Worm (Caenorhabditis elegans) whole organism, dauer: ENCODE data around the gene srh-229.

ENCODE experiments used
- unc-62 ChIP-seq: sonication (generic microtip); optimal IDR thresholded peaks from 2 replicates; lab custom pipeline; 2017; ENCODE audit warnings: missing biosample characterization, missing genetic modification reagents, missing genetic modification characterization

The srh-229 gene

ce11 chrV:7465509-7465908 lies 38.7 kb downstream of the srh-229 start, which contains the start of gene F25E5.1:
Gene F25E5.1, plus strand, starts transcription at chrV:7465884.
- no peak for TF ChIP-seq unc-62 (GFP tag; lab: Kevin White, UChicago)

- no peak for TF ChIP-seq unc-62 (GFP tag; lab: Kevin White, UChicago)
Measured at ce11 chrV:7464696-7465095, 39.5 kb downstream of the srh-229 start, which contains the start of gene srh-89. Gene srh-89, minus strand, starts transcription at chrV:7464796.

DNA sequence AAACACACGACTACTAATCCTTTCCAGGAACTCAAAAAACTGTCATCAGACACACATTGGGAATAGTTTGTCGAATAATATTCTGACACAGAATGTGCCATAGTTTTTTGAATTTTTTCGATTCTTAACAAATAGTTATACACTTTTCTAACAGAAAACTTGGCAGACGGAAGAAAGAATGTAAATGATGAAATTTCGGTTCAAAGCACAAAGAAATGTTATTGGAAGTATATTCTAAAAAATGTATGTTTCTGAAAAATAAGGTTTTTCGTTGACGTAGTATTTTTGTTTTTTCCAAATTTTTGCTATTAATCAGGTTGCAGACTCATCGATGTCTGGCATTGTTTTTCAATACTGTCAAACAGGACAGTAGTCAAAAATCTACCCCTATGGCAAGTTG lies 43.3 kb downstream of the srh-229 start, which contains the start of gene srh-92:
TSS of gene srh-92 (minus strand) at position 101 of the 400 bp plus-strand sequence.
- TF ChIP-seq unc-62 (GFP tag; lab: Kevin White, UChicago): no peak

DNA sequence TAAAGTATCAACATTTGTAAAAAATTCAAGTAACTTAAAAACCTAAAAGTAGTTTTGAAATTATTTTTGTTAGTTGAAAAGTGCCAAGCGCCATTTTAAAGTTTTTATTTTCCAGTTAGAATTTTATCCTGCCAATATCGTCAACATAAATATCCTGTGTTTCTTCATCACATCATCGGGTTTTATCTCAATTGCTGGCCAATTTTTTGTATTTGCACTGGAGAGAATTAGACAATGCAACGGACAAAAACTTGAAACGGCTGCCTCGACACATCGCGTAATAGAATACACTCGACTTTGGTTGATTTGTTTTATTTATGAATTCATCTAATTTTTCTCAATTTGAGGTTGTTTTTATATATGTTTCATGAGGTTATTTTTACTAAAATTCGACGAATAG lies 49.2 kb downstream of the srh-229 start, which contains the start of gene F25E5.2:
TSS of gene F25E5.2 (plus strand) at position 301 of the 400 bp plus-strand sequence.
- TF ChIP-seq unc-62 (GFP tag; lab: Kevin White, UChicago): no peak

- no peak for TF ChIP-seq unc-62 (GFP tag; lab: Kevin White, UChicago)
Measured at ce11 chrV:7454236-7454635, 49.9 kb downstream of the srh-229 start, which contains the start of gene try-8. Gene try-8, minus strand, starts transcription at chrV:7454336.
